Fruit fly (Drosophila melanogaster) whole organism: ENCODE measurements around the gene Hip1.
A peak's percentile ranks its signal among the peaks of the same experiment; 100 is the strongest.

Experiments used
- CG8478 ChIP-seq: fragments of >200 bp; optimal IDR thresholded peaks from 2 replicates; lab custom pipeline; 2018; ENCODE audit warnings: inconsistent platforms
- Dll ChIP-seq: fragments of >200 bp; optimal IDR thresholded peaks from 2 replicates; lab custom pipeline; 2017
- EcR ChIP-seq, 2 experiments: fragments of >200 bp; optimal IDR thresholded peaks; 2 replicates each; lab custom pipeline; 2017; ENCODE audit warnings: missing biosample characterization in 2 of 2, missing genetic modification characterization in 2 of 2, missing genetic modification reagents in 2 of 2
- pan ChIP-seq: fragments of >200 bp; optimal IDR thresholded peaks from 2 replicates; lab custom pipeline; 2017
- psq ChIP-seq: fragments of >200 bp; optimal IDR thresholded peaks from 2 replicates; lab custom pipeline; 2017
- usp ChIP-seq: fragments of >200 bp; optimal IDR thresholded peaks from 2 replicates; lab custom pipeline; 2017; ENCODE audit warnings: missing biosample characterization, missing genetic modification characterization, mixed read lengths

Gene Hip1

DNA sequence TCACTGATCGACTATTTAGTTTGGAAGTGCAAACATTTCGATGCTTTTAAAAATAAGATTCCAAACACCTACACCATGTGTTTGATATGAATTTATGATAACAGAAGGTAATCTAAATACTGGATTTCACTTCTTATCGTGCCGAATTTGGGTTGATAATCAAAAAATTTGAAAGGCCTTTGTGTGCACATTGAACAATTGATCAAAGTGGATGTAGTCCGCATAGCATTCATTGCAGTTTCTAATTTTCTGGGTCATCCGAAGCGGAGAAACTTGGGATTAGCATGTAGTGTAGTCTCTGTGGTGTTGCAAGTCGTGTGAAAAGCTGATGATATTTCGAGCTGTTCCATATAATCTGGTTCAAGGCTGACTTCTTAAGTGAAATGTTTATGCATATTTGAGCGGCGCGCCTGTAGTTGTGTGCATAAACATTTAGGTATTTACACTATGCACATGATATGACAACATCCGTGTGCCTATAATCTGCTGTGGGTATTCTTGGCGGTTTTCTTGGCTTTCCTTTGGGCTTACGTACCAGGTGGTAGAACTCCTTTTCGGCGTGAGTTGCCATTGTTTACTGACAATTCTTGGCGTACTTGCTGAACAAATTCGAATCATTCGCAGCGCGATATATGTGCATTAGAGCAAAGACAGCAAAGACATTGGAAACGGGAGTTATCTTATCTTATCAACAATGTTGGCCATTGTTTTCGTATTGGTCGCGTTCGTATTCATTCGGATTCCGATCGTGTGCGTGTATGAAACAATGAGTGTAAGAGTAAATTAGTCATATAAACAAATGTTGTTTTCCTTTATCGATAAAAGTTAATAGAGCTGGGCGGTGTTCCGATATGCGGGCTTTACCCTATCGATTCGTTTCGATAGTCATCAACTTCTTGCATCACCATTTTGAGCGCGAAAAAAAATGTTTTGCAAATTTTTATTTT lies at the start of gene Hip1:
TSS of gene Hip1 (minus strand) at position 834 of the 947 bp plus-strand sequence.
- TF ChIP-seq EcR (GFP tag; optimal IDR thresholded peaks at IDR 0.05; lab: Kevin White, UChicago) (no peak), psq (lab: Kevin White, UChicago) (no peak), CG8478 (lab: Kevin White, UChicago) (no peak), Dll (no peak), usp (GFP tag; lab: Kevin White, UChicago) (no peak), pan (lab: Kevin White, UChicago) (no peak)

DNA sequence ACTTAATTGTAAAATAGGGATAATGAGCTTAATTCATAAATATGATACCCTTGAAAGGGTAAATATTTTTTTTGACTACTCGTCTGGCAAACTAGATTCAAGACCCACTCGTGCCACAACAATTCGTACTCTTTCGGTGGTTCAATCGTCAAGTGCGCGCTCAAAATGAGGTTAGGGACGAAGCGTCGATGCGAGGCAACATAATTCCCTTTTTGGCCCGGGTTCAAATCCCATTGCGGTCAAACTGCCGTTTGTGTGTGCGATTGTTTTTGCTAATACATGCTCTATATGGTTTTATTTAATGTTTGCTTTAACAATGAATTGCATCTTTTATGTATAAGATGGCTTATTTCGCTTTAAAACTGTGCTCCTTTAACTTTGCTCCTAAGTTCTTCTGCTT lies 42.4 kb upstream of the Hip1 start:
- TF ChIP-seq pan (lab: Kevin White, UChicago), result no peak
- TF ChIP-seq CG8478 (lab: Kevin White, UChicago), result no peak
- TF ChIP-seq usp (GFP tag; lab: Kevin White, UChicago), result no peak
- TF ChIP-seq psq (lab: Kevin White, UChicago), result no peak
- TF ChIP-seq EcR (GFP tag; optimal IDR thresholded peaks at IDR 0.05; lab: Kevin White, UChicago), result no peak
- no peak for TF ChIP-seq Dll

DNA sequence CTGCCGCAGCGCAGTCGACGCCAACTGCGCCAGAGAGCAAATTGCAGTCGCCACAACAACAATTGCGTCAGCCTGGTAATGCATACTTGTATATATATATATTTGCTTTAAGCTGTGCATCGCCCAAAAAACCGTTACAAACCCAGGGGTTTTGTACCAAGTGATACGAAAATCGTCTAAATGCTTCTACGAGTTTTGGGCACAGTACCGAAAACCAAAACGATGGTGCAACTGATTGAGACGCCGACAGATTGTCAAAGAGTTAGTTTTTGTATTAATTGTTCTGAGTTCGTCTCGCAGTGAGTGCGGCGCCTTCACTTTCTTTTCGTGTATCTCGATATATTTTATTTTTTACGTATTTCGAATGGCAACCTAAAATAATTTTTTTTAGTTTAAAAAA lies 41.4 kb upstream of the Hip1 start:
- TF ChIP-seq usp (GFP tag; lab: Kevin White, UChicago) (no peak), pan (lab: Kevin White, UChicago) (no peak), EcR (GFP tag; optimal IDR thresholded peaks at IDR 0.05; lab: Kevin White, UChicago) (no peak), Dll (no peak), CG8478 (lab: Kevin White, UChicago) (no peak), psq (lab: Kevin White, UChicago) (no peak)

DNA sequence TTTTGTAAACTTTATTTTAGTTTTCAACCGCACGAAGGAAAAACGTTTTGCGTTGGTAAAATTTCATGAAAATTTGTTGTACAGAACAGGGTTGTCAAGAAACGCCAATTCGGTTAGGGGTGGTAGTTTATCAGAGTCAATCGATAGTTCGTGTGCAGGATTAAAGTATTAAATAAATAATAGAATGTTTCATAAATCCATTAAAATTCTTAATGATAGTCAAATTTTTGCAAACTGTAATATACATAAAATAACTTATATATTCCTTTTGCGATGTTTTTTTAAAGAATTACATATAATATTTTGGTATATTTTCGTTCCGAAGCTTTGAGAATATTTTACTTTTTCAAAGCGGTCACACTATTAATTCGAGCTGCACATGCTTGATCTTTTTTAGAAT lies 40.5 kb upstream of the Hip1 start, which contains the start of the genes Sf3a2 and CG42588:
TSS of gene Sf3a2 (minus strand) at position 113 of the 400 bp plus-strand sequence.
TSS of gene CG42588 (plus strand) at position 348 of the 400 bp plus-strand sequence.
- TF ChIP-seq pan (lab: Kevin White, UChicago) (no peak), EcR (GFP tag; optimal IDR thresholded peaks at IDR 0.05; lab: Kevin White, UChicago) (no peak), usp (GFP tag; lab: Kevin White, UChicago) (no peak), psq (lab: Kevin White, UChicago) (no peak), Dll (no peak)

DNA sequence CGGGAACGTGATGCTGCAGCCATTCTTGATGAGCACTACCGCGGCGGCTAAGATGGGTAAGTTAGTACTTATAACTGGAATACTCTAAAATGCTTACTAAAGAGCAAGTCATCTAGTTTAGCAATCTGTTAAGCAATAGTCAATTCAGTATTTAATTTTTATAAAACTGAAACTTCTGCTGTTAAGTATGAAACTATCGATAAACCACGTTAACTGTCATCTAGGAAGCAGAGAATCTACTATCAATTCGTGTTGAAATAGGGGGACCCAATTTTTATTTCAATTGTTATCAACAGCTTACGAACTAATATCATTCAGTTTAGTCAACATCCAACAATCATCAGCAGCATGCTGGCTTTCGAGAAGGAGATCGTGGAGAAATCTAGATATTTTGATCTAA lies 35.0 kb upstream of the Hip1 start, which contains the start of gene CG32110:
TSS of gene CG32110 (plus strand) at position 301 of the 400 bp plus-strand sequence.
- TF ChIP-seq pan (lab: Kevin White, UChicago), result no peak
- TF ChIP-seq Dll, result no peak

DNA sequence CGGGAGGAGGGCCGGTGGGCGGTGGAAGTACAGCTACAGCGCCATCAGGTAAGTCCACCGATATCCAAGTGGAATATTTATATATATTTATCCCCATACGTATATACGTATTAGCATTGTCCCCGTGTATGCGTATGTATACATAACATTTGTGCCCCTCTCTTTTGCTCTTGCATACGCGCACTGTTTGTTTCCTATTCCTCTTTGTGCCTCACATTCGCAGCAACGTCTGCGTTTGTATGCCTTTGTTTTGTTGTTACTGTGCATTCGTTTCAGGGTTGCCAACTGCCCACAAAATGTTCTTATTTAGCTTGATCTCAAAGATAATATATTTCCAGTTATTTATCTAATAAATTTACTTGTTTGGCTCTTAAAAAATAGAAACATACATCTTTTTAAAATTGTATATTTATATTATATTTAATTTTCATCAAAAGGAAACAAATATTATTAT lies 32.9 kb upstream of the Hip1 start:
- peak; percentile 80 for TF ChIP-seq psq (lab: Kevin White, UChicago)
- TF ChIP-seq pan (lab: Kevin White, UChicago), result no peak
- TF ChIP-seq CG8478 (lab: Kevin White, UChicago), result no peak
- no peak for TF ChIP-seq Dll
- no peak for TF ChIP-seq usp (GFP tag; lab: Kevin White, UChicago)

DNA sequence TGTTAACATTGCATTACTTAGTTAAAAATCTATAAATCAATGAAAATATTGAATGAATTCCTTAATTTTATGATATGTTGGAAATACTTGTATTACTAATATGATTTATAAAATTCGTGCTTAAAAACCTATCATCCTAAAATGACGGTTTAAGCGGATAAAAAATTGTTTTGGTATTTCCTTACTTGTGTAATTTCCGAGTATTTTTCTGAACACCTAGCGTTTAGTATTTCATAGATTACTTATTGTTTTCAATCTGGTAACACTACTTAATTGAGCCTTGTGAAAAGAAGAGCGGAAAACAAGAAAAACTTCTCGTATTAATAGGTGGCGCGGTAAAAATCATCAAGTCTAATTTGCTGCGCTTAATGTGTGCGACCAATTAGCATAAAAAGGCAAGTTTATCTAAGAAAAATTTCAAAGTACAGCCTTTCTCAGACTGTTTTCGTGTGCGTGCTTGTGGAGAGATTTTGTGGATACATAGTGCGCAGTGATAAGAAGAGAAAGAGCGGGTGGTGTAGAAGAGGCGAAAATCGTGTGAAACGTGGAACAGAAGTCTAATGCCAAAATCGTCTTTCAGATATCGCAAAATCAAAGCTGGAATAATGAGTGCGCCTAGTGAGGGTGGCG lies 32.4 kb upstream of the Hip1 start, which contains the start of gene Sap130:
TSS of gene Sap130 (plus strand) at position 243 of the 630 bp plus-strand sequence.
- TF ChIP-seq pan (lab: Kevin White, UChicago), result no peak
- TF ChIP-seq Dll, result no peak
- TF ChIP-seq EcR (GFP tag; optimal IDR thresholded peaks at IDR 0.05; lab: Kevin White, UChicago), result no peak
- no peak for TF ChIP-seq psq (lab: Kevin White, UChicago)
- no peak for TF ChIP-seq usp (GFP tag; lab: Kevin White, UChicago)
- TF ChIP-seq CG8478 (lab: Kevin White, UChicago), result no peak

DNA sequence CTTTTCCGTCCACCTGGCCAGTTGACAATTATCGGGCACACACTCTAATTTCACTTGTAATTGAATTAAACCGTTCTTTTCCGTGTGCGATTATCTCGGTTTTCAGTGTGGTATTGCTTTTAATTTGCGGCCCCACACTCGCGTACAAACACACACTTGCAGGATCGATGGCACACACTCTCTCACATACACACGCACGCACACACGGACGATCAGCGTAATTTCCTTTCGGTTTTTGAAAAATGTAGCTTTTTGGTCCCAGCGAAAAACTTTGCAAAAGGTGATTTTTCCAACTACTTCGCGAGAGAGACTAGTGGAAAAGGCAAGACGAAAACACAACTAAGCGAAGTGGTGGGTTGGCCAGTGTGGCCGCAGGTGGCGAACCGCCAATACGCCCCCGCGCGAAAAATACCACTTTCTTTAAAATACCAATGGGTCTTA lies 31.4 kb upstream of the Hip1 start, which contains the start of gene Atg1:
TSS of gene Atg1 (minus strand) at position 387 of the 441 bp plus-strand sequence.
- TF ChIP-seq psq (lab: Kevin White, UChicago), result no peak
- no peak for TF ChIP-seq CG8478 (lab: Kevin White, UChicago)
- TF ChIP-seq EcR (GFP tag; optimal IDR thresholded peaks at IDR 0.05; lab: Kevin White, UChicago), result no peak

DNA sequence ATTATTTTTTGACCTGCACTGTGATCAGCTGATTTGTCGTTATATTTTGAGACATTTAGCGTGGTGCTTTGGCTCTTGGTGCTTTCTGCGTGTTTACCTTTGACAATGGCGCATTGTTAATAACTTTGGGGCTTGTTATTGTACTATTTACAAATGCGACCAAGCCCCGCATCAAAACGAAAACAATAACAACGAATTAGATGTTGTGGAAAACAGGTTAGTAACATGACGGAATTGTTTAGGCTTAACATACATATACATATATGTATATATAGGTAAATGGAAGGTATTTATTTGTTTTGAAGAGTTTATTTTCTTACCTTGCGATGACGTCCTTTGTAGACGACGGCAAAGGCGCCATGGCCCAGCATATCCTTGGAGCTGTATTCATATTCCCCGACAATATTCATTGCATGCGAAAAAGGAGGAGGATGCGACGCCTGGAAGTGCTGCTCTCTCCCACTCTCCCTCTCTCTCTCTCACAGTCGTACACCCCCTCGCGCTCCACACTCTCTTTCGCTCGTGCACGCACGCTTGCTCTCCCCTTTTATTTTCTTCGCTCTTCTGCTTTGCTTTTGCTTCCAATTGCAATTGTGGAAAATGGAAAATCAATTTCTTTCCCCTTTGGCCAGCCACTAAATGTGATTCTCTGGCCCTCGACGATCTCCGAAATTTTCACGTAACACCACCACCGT lies 30.8 kb upstream of the Hip1 start:
- TF ChIP-seq pan (lab: Kevin White, UChicago), result no peak
- TF ChIP-seq usp (GFP tag; lab: Kevin White, UChicago), result no peak

DNA sequence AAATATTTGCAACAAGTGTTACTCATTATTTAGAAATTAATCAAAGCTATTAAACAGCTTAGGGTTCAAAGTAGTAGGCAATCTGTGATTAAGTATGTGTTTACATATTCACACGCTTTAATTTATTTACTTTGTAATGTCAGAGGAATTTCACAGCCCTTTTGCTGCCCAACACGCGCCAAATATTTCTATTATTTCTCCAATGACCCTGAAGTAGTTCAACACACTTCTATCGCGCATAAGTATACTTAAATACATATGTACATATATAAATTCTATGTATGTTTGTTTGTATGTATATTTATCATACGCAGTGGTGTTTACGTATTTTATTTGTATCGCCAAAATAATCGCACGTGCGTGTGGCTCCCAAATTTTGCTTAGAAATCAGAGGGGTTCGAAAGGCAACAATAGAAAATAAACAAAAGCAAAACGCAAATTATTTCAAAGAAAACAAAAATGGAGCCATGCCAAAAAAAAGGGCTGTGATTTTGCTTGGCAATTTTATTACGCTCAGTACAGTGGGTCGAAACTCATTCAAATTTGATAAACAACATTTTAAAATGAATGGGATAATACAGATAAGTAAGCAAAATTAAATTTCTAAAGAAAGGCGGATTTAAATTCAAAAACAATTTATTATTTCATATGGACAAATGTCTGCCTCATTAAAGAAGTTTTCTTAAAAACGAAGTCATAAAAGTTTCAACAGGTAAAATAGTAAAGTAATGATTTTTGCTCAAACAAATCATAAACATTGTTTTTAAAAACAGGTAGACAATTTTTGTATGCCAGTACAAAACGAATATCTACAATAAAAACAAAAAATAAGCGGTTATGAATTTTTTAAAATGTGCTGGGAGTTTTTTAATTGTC lies 30.0 kb upstream of the Hip1 start:
- TF ChIP-seq CG8478 (lab: Kevin White, UChicago), result no peak
- TF ChIP-seq Dll, result no peak
- no peak for TF ChIP-seq EcR (GFP tag; optimal IDR thresholded peaks at IDR 0.05; lab: Kevin White, UChicago)
- no peak for TF ChIP-seq usp (GFP tag; lab: Kevin White, UChicago)
- no peak for TF ChIP-seq pan (lab: Kevin White, UChicago)
- no peak for TF ChIP-seq psq (lab: Kevin White, UChicago)
